Worm (Caenorhabditis elegans) whole organism, L2 larva: ENCODE measurements around the gene cutl-24.

ENCODE experiments used
- C34F6.9 ChIP-seq: fragments of 150-350 bp; optimal IDR thresholded peaks from 2 replicates; lab custom pipeline; 2014; ENCODE audit warnings: missing biosample characterization, missing genetic modification characterization
- F13H6.1 ChIP-seq: sonication (generic microtip); optimal IDR thresholded peaks from 2 replicates; lab custom pipeline; 2016; ENCODE audit warnings: missing genetic modification characterization, missing compliant biosample characterization
- R02D3.7 ChIP-seq: fragments of 150-350 bp; optimal IDR thresholded peaks from 2 replicates; lab custom pipeline; 2014; ENCODE audit warnings: missing biosample characterization, missing genetic modification characterization
- Y55F3AM.14 ChIP-seq: fragments of 200-800 bp; sonication (Bioruptor generic); optimal IDR thresholded peaks from 2 replicates; lab custom pipeline; 2018; ENCODE audit warnings: mild to moderate bottlenecking, missing genetic modification characterization, missing compliant biosample characterization
- alr-1 ChIP-seq: fragments of 150-350 bp; optimal IDR thresholded peaks from 2 replicates; lab custom pipeline; 2014; ENCODE audit warnings: missing biosample characterization, missing genetic modification characterization
- aly-2 ChIP-seq: fragments of 150-350 bp; optimal IDR thresholded peaks from 2 replicates; lab custom pipeline; 2014; ENCODE audit warnings: missing biosample characterization, missing genetic modification characterization
- ama-1 ChIP-seq: fragments of 150-350 bp; optimal IDR thresholded peaks from 2 replicates; lab custom pipeline; 2018; ENCODE audit warnings: inconsistent platforms
- blmp-1 ChIP-seq: sonication (generic microtip); optimal IDR thresholded peaks from 2 replicates; lab custom pipeline; 2017; ENCODE audit warnings: missing genetic modification characterization, mild to moderate bottlenecking, missing compliant biosample characterization, antibody characterized with exemption, moderate library complexity; ENCODE audit not compliant: insufficient read depth
- ceh-16 ChIP-seq: fragments of 150-350 bp; optimal IDR thresholded peaks from 2 replicates; lab custom pipeline; 2014; ENCODE audit warnings: missing biosample characterization, missing genetic modification characterization
- ceh-82 ChIP-seq: fragments of 150-350 bp; optimal IDR thresholded peaks from 2 replicates; lab custom pipeline; 2014; ENCODE audit warnings: missing biosample characterization, missing genetic modification characterization
- crh-2 ChIP-seq: sonication (generic microtip); optimal IDR thresholded peaks from 2 replicates; lab custom pipeline; 2017; ENCODE audit warnings: missing biosample characterization, missing genetic modification characterization
- dmd-4 ChIP-seq: sonication (generic microtip); optimal IDR thresholded peaks from 2 replicates; lab custom pipeline; 2017; ENCODE audit warnings: missing biosample characterization, missing genetic modification characterization
- egl-27 ChIP-seq: sonication (generic microtip); optimal IDR thresholded peaks from 3 replicates; lab custom pipeline; 2017; ENCODE audit warnings: missing biosample characterization, missing genetic modification reagents, missing genetic modification characterization
- elt-1 ChIP-seq: fragments of 150-350 bp; optimal IDR thresholded peaks from 2 replicates; lab custom pipeline; 2014; ENCODE audit warnings: missing biosample characterization, missing genetic modification characterization
- elt-3 ChIP-seq: sonication (generic microtip); optimal IDR thresholded peaks from 2 replicates; lab custom pipeline; 2017; ENCODE audit warnings: missing biosample characterization, missing genetic modification characterization
- fos-1 ChIP-seq: fragments of 150-350 bp; optimal IDR thresholded peaks from 2 replicates; lab custom pipeline; 2014; ENCODE audit warnings: missing biosample characterization, missing genetic modification characterization
- gmeb-1 ChIP-seq: fragments of 150-350 bp; optimal IDR thresholded peaks from 2 replicates; lab custom pipeline; 2014; ENCODE audit warnings: missing biosample characterization, missing genetic modification characterization
- lin-11 ChIP-seq: fragments of 150-350 bp; sonication (generic microtip); optimal IDR thresholded peaks from 2 replicates; lab custom pipeline; 2014; ENCODE audit warnings: missing biosample characterization, missing genetic modification characterization, inconsistent platforms, mixed read lengths
- lin-13 ChIP-seq: fragments of 150-350 bp; optimal IDR thresholded peaks from 2 replicates; lab custom pipeline; 2014; ENCODE audit warnings: missing biosample characterization, missing genetic modification reagents, missing genetic modification characterization
- lin-39 ChIP-seq: fragments of 150-350 bp; optimal IDR thresholded peaks from 2 replicates; lab custom pipeline; 2014; ENCODE audit warnings: missing biosample characterization, missing genetic modification reagents, missing genetic modification characterization
- lsy-2 ChIP-seq, 2 experiments: fragments of 150-350 bp in 1 of 2; sonication (generic microtip) in 1 of 2; optimal IDR thresholded peaks; 2 replicates each; lab custom pipeline; 2014 to 2017; ENCODE audit warnings: missing biosample characterization in 2 of 2, missing genetic modification characterization in 2 of 2
- mab-5 ChIP-seq: fragments of 150-350 bp; optimal IDR thresholded peaks from 2 replicates; lab custom pipeline; 2014; ENCODE audit warnings: missing biosample characterization, missing genetic modification characterization
- mbf-1 ChIP-seq: sonication (generic microtip); optimal IDR thresholded peaks from 2 replicates; lab custom pipeline; 2017; ENCODE audit warnings: missing biosample characterization, missing genetic modification characterization
- mdl-1 ChIP-seq, 2 experiments: fragments of 150-350 bp in 1 of 2; sonication (generic microtip) in 1 of 2; optimal IDR thresholded peaks; 2 replicates each; lab custom pipeline; 2017; ENCODE audit warnings: missing biosample characterization in 2 of 2, missing genetic modification characterization in 2 of 2
- nhr-10 ChIP-seq: sonication (generic microtip); optimal IDR thresholded peaks from 2 replicates; lab custom pipeline; 2017; ENCODE audit warnings: missing biosample characterization, missing genetic modification characterization
- nhr-11 ChIP-seq: fragments of 150-350 bp; optimal IDR thresholded peaks from 2 replicates; lab custom pipeline; 2014; ENCODE audit warnings: missing biosample characterization, missing genetic modification characterization
- nhr-12 ChIP-seq: fragments of 150-350 bp; optimal IDR thresholded peaks from 2 replicates; lab custom pipeline; 2014; ENCODE audit warnings: missing biosample characterization, missing genetic modification characterization
- nhr-129 ChIP-seq: fragments of 150-350 bp; optimal IDR thresholded peaks from 2 replicates; lab custom pipeline; 2014; ENCODE audit warnings: missing biosample characterization, missing genetic modification characterization
- nhr-21 ChIP-seq: fragments of 150-350 bp; optimal IDR thresholded peaks from 2 replicates; lab custom pipeline; 2014; ENCODE audit warnings: missing biosample characterization, missing genetic modification characterization
- nhr-237 ChIP-seq: fragments of 150-350 bp; optimal IDR thresholded peaks from 2 replicates; lab custom pipeline; 2014; ENCODE audit warnings: missing biosample characterization, missing genetic modification characterization
- nhr-6 ChIP-seq: fragments of 150-350 bp; optimal IDR thresholded peaks from 2 replicates; lab custom pipeline; 2014; ENCODE audit warnings: missing biosample characterization, missing genetic modification characterization
- peb-1 ChIP-seq: fragments of 150-350 bp; optimal IDR thresholded peaks from 2 replicates; lab custom pipeline; 2014; ENCODE audit warnings: missing biosample characterization, missing genetic modification characterization
- sem-4 ChIP-seq: fragments of 150-350 bp; optimal IDR thresholded peaks from 2 replicates; lab custom pipeline; 2014; ENCODE audit warnings: missing biosample characterization, missing genetic modification reagents, missing genetic modification characterization
- skn-1 ChIP-seq: sonication (generic microtip); optimal IDR thresholded peaks from 2 replicates; lab custom pipeline; 2017; ENCODE audit warnings: missing biosample characterization, missing genetic modification characterization
- sma-3 ChIP-seq: sonication (generic microtip); optimal IDR thresholded peaks from 2 replicates; lab custom pipeline; 2016; ENCODE audit warnings: missing genetic modification reagents, missing genetic modification characterization, missing compliant biosample characterization
- unc-39 ChIP-seq: fragments of 150-350 bp; optimal IDR thresholded peaks from 2 replicates; lab custom pipeline; 2014; ENCODE audit warnings: missing biosample characterization, missing genetic modification characterization
- unc-55 ChIP-seq: fragments of 150-350 bp; sonication (generic microtip); optimal IDR thresholded peaks from 3 replicates; lab custom pipeline; 2014; ENCODE audit warnings: missing biosample characterization, missing genetic modification reagents, missing genetic modification characterization
- zag-1 ChIP-seq: fragments of 150-350 bp; optimal IDR thresholded peaks from 2 replicates; lab custom pipeline; 2014; ENCODE audit warnings: missing biosample characterization, missing genetic modification characterization
- ztf-1 ChIP-seq: fragments of 200-800 bp; sonication (Bioruptor generic); conservative IDR thresholded peaks from 2 replicates; pipeline ENCODE4 v1.3.6; 2022; ENCODE audit warnings: missing genetic modification characterization, missing compliant biosample characterization
- ztf-11 ChIP-seq: sonication (generic microtip); optimal IDR thresholded peaks from 2 replicates; lab custom pipeline; 2017; ENCODE audit warnings: missing biosample characterization, missing genetic modification characterization
- ztf-4 ChIP-seq: fragments of 150-350 bp; optimal IDR thresholded peaks from 2 replicates; lab custom pipeline; 2014; ENCODE audit warnings: missing biosample characterization, missing genetic modification characterization

The cutl-24 gene

DNA sequence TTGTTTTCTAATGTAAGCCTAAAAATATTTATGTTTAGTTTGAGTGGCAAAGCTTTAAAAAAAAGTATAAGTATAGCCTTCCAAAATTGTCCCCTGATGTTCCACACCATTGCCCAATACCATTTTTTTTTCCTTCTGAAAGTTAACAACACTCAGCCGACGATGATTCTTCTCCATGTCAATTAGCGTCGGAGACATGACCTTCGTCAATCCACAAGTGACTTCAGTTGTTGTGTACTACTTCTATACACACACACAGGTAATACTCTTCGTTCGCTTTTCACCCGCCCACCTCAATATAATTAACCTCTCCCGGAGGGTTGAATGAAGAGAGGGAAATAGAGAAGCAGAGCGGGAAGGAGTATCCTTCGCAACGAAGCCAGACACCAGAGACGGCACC is at the start of gene cutl-24:
cutl-24 (plus strand) TSS at position 301 of the 400 bp plus-strand sequence.
- TF ChIP-seq ztf-4 (tag; lab: Kevin White, UChicago) (no peak), elt-1 (tag; lab: Kevin White, UChicago) (no peak), Y55F3AM.14 (GFP tag; lab: Kevin White, UChicago) (no peak), ama-1 (no peak), elt-3 (tag; lab: Kevin White, UChicago) (no peak), blmp-1 (tag; lab: Kevin White, UChicago) (no peak), crh-2 (tag; lab: Kevin White, UChicago) (no peak), nhr-12 (tag; lab: Kevin White, UChicago) (no peak), peb-1 (tag; lab: Kevin White, UChicago) (no peak), unc-39 (tag; lab: Kevin White, UChicago) (no peak), lin-11 (no peak), egl-27 (tag; lab: Kevin White, UChicago) (no peak), alr-1 (tag; lab: Kevin White, UChicago) (no peak), unc-55 (GFP tag; lab: Kevin White, UChicago) (no peak), sma-3 (GFP tag; lab: Kevin White, UChicago) (no peak)

DNA sequence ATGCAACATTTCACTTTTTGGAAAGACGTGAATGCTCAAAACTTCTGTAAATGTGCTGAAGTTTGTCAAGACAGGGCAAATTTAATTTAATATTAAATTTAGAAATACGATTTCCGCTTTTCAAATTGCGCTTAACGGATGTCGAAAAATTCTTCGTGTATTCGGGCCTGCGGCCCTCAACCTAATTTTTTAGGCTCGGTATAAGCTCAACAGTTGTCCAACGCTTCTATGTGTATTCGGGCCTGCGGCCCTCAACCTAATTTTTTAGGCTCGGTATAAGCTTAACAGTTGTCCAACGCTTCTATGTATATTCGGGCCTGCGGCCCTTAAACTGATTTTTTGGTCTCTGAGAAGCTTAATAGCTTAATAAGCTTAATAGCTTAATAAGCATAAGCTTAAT is 46.1 kb upstream of the cutl-24 start:
- TF ChIP-seq blmp-1 (tag; lab: Kevin White, UChicago) (no peak), nhr-11 (tag; lab: Kevin White, UChicago) (no peak)

DNA sequence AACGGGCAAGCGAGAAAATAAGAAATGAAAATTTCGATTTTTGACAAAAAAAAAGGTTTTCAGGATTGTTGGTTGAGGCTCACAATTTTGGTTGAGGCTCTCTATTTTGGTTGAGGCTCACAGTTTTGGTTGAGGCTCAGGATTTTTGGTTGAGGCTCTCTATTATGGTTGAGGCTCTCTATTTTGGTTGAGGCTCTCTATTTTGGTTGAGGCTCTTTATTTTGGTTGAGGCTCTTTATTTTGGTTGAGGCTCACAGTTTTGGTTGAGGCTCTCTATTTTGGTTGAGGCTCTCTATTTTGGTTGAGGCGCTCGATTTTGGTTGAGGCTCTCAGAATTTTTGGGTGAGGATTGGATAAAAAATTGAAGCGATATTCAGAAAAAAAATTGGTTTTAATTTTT is 45.1 kb upstream of the cutl-24 start:
- TF ChIP-seq lsy-2 (tag; optimal IDR thresholded peaks at IDR 0.05; lab: Kevin White, UChicago) (no peak), gmeb-1 (tag; lab: Kevin White, UChicago) (no peak), nhr-21 (tag; lab: Kevin White, UChicago) (no peak), F13H6.1 (tag; lab: Kevin White, UChicago) (no peak), alr-1 (tag; lab: Kevin White, UChicago) (no peak), ztf-1 (GFP tag; lab: Robert Waterston, UW) (no peak), ceh-16 (tag; lab: Kevin White, UChicago) (no peak), nhr-129 (tag; lab: Kevin White, UChicago) (no peak), nhr-237 (no peak), elt-3 (tag; lab: Kevin White, UChicago) (no peak), mdl-1 (tag; optimal IDR thresholded peaks at IDR 0.05; lab: Kevin White, UChicago) (no peak)

DNA sequence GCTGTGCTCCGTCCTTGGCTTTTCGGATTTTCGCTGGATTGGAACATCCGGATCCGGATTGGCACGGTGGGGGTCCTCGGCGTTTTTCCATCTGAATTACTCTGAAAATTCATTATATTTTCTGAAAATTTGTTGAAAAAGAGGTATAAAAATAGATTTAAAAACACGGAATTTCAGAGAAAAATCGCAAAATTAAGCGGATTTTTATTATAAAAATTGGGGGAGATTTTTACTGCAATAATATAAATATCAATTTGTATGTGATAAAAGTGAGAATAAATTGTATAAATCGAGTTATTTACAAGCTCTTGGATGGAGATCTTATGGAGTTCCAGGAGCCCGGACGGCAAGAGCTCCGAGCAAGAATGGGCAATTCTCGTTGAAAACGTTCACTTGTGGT is 43.3 kb upstream of the cutl-24 start, which contains the start of gene tut-1:
tut-1 (minus strand) TSS at position 101 of the 400 bp plus-strand sequence.
- TF ChIP-seq gmeb-1 (tag; lab: Kevin White, UChicago) = no peak
- TF ChIP-seq dmd-4 (tag; lab: Kevin White, UChicago) = no peak
- no peak for TF ChIP-seq ceh-82
- TF ChIP-seq alr-1 (tag; lab: Kevin White, UChicago) = no peak
- no peak for TF ChIP-seq lin-13 (GFP tag; lab: Kevin White, UChicago)

DNA sequence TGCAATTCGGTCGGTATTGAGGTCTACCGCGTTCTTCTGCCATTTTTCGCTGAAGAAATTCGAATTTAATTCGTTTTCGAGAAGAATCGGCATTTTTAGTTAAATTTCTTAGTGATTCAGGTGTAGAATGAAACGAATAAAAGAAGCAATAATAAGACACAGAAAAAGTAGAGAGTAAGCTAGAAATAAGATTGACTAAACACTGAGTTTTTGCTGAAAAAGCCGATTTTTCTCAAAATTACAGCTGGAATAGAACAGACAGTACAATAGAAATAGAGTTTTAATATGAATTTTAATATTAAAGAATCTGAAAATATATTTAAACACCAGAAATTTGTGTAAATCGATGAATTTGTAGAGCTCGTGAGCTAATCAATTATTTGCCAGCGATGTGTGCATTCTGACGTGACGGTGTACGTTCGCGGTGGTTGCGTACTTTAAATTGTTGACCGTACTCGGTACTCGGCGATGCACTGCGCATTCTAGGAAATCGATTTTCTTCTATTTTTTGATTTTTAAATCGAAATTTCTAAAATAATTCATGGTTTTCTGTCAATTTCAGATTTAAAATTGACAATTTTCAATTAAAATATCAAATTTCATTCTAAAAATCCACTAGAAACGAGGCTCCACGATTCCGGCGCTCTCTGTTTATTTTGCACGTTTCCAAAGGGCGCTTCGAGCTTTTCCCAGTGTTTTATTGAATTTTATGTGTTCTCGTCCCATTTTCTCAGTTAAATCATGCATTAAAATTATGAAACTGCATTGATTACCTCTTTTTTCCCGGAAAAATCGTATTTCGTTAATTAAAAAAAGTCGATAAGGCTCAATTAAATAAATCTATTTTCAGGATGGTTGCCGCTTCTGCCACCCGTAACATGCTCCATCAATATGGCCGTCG is 38.7 kb upstream of the cutl-24 start, which contains the start of the genes grld-1 and cox-6C:
grld-1 (minus strand) TSS at position 51 of the 901 bp plus-strand sequence.
cox-6C (plus strand) TSS at position 851 of the 901 bp plus-strand sequence.
- no peak for TF ChIP-seq elt-3 (tag; lab: Kevin White, UChicago)
- TF ChIP-seq crh-2 (tag; lab: Kevin White, UChicago) = peak; percentile 53
- TF ChIP-seq skn-1 = no peak
- no peak for TF ChIP-seq nhr-237
- no peak for TF ChIP-seq mab-5 (tag; lab: Kevin White, UChicago)
- no peak for TF ChIP-seq elt-1 (tag; lab: Kevin White, UChicago)
- no peak for TF ChIP-seq dmd-4 (tag; lab: Kevin White, UChicago)
- TF ChIP-seq R02D3.7 (tag; lab: Kevin White, UChicago) = no peak
- TF ChIP-seq nhr-11 (tag; lab: Kevin White, UChicago) = no peak
- peak; percentile 86 to 97 for TF ChIP-seq lsy-2 (tag; optimal IDR thresholded peaks at IDR 0.05; lab: Kevin White, UChicago)
- TF ChIP-seq zag-1 (tag; lab: Kevin White, UChicago) = peak; percentile 19
- no peak for TF ChIP-seq ztf-4 (tag; lab: Kevin White, UChicago)
- TF ChIP-seq lin-13 (GFP tag; lab: Kevin White, UChicago) = peak; percentile 71
- peak; percentile 67 for TF ChIP-seq C34F6.9 (tag; lab: Kevin White, UChicago)
- no peak for TF ChIP-seq ceh-82
- TF ChIP-seq ama-1 = no peak
- TF ChIP-seq nhr-10 (tag; lab: Kevin White, UChicago) = no peak
- TF ChIP-seq ztf-11 (tag; lab: Kevin White, UChicago) = no peak
- no peak for TF ChIP-seq ceh-16 (tag; lab: Kevin White, UChicago)
- TF ChIP-seq fos-1 = peak; percentile 34
- TF ChIP-seq lin-39 (tag; lab: Kevin White, UChicago) = no peak
- TF ChIP-seq aly-2 (tag; lab: Kevin White, UChicago) = no peak
- TF ChIP-seq peb-1 (tag; lab: Kevin White, UChicago) = no peak
- peak; percentile 5 for TF ChIP-seq nhr-6
- TF ChIP-seq sem-4 (tag; lab: Kevin White, UChicago) = no peak
- TF ChIP-seq unc-55 (GFP tag; lab: Kevin White, UChicago) = peak; percentile 78
- TF ChIP-seq lin-11 = peak; percentile 25
- no peak for TF ChIP-seq unc-39 (tag; lab: Kevin White, UChicago)
- no peak for TF ChIP-seq Y55F3AM.14 (GFP tag; lab: Kevin White, UChicago)
- no peak for TF ChIP-seq mbf-1
- peak; percentile 9 for TF ChIP-seq nhr-21 (tag; lab: Kevin White, UChicago)
